Worm (Caenorhabditis elegans): ENCODE data around the gene F36A4.5.

F36A4.5 gene

DNA sequence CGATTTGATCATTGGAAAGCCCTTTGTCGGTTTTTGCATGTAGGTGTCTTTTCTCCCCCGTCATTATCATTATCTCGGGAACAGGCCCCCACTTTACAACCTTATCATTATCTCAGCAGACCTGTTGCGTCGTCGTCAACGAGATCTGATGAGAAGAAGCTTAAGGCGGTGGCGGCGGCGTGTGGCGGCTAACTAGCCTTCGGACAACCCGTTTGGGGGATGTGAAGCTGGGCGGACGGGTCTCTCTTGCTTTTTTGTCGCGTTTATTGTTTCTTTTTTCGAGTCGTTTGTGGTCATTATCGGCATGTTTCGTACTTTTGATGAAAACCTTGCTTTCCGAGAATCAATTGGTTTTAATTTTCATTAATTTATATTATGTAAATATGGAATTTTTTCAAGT, 34.7 kb downstream of the F36A4.5 start:
- no peak for TF ChIP-seq unc-62 (GFP tag; optimal IDR thresholded peaks at IDR 0.05)

- no peak for TF ChIP-seq unc-62 (GFP tag; optimal IDR thresholded peaks at IDR 0.05)
These were observed 35.9 kb downstream of the F36A4.5 start, which contains the start of gene lgc-22 for ce11 chrIV:4301202-4301601. lgc-22 (plus strand) TSS chrIV:4301306.

DNA sequence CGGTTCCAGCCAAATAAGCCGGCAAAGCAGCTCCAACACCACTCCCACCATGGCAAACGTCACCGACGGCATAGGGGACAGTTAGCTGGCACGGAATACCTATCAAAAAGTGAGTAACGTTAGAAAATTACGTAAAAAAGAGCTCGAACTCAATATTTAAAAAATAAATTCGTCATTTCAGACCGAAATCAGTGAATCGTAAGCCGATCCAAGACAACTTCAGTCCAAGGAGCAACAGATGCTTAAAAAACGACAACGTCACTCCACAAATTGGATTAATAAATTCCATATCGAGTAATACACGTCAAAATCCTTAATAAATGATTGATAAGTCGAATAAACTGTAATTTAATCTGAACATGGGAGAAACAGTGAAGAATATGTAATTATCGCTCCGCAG, 41.0 kb downstream of the F36A4.5 start:
- no peak for TF ChIP-seq unc-62 (GFP tag; optimal IDR thresholded peaks at IDR 0.05)

- TF ChIP-seq unc-62 (GFP tag; optimal IDR thresholded peaks at IDR 0.05): no peak
These were observed 42.1 kb downstream of the F36A4.5 start, which contains the start of gene set-9 for ce11 chrIV:4307227-4307946. set-9 (plus strand) TSS chrIV:4307896.
